Worm (Caenorhabditis elegans) whole organism, L2 larva: ENCODE results near the gene Y39A1A.27.

Experiments
- F13H6.1 ChIP-seq: sonication (generic microtip); optimal IDR thresholded peaks from 2 replicates; lab custom pipeline; 2016; ENCODE audit warnings: missing genetic modification characterization, missing compliant biosample characterization
- aly-2 ChIP-seq: fragments of 150-350 bp; optimal IDR thresholded peaks from 2 replicates; lab custom pipeline; 2014; ENCODE audit warnings: missing biosample characterization, missing genetic modification characterization
- ama-1 ChIP-seq: fragments of 150-350 bp; optimal IDR thresholded peaks from 2 replicates; lab custom pipeline; 2018; ENCODE audit warnings: inconsistent platforms
- elt-3 ChIP-seq: sonication (generic microtip); optimal IDR thresholded peaks from 2 replicates; lab custom pipeline; 2017; ENCODE audit warnings: missing biosample characterization, missing genetic modification characterization
- fos-1 ChIP-seq: fragments of 150-350 bp; optimal IDR thresholded peaks from 2 replicates; lab custom pipeline; 2014; ENCODE audit warnings: missing biosample characterization, missing genetic modification characterization
- lin-39 ChIP-seq: fragments of 150-350 bp; optimal IDR thresholded peaks from 2 replicates; lab custom pipeline; 2014; ENCODE audit warnings: missing biosample characterization, missing genetic modification reagents, missing genetic modification characterization
- mdl-1 ChIP-seq, 2 experiments: fragments of 150-350 bp in 1 of 2; sonication (generic microtip) in 1 of 2; optimal IDR thresholded peaks; 2 replicates each; lab custom pipeline; 2017; ENCODE audit warnings: missing biosample characterization in 2 of 2, missing genetic modification characterization in 2 of 2
- nhr-11 ChIP-seq: fragments of 150-350 bp; optimal IDR thresholded peaks from 2 replicates; lab custom pipeline; 2014; ENCODE audit warnings: missing biosample characterization, missing genetic modification characterization
- nhr-237 ChIP-seq: fragments of 150-350 bp; optimal IDR thresholded peaks from 2 replicates; lab custom pipeline; 2014; ENCODE audit warnings: missing biosample characterization, missing genetic modification characterization
- nhr-6 ChIP-seq: fragments of 150-350 bp; optimal IDR thresholded peaks from 2 replicates; lab custom pipeline; 2014; ENCODE audit warnings: missing biosample characterization, missing genetic modification characterization
- unc-39 ChIP-seq: fragments of 150-350 bp; optimal IDR thresholded peaks from 2 replicates; lab custom pipeline; 2014; ENCODE audit warnings: missing biosample characterization, missing genetic modification characterization
- unc-55 ChIP-seq: fragments of 150-350 bp; sonication (generic microtip); optimal IDR thresholded peaks from 3 replicates; lab custom pipeline; 2014; ENCODE audit warnings: missing biosample characterization, missing genetic modification reagents, missing genetic modification characterization
- zag-1 ChIP-seq: fragments of 150-350 bp; optimal IDR thresholded peaks from 2 replicates; lab custom pipeline; 2014; ENCODE audit warnings: missing biosample characterization, missing genetic modification characterization

ce11 chrIII:10638339-10639021 lies at the start of gene Y39A1A.27:
- TF ChIP-seq unc-39 (no peak), nhr-11 (no peak), aly-2 (tag; lab: Kevin White, UChicago) (no peak), zag-1 (tag; lab: Kevin White, UChicago) (no peak), ama-1 (no peak), mdl-1 (tag; optimal IDR thresholded peaks at IDR 0.05; lab: Kevin White, UChicago) (no peak), elt-3 (no peak), lin-39 (tag; lab: Kevin White, UChicago) (no peak), nhr-6 (no peak), nhr-237 (tag; lab: Kevin White, UChicago) (no peak), unc-55 (GFP tag; lab: Kevin White, UChicago) (peak; percentile 60), F13H6.1 (tag; lab: Kevin White, UChicago) (no peak), fos-1 (tag; lab: Kevin White, UChicago) (no peak)
